Worm (Caenorhabditis elegans) whole organism, late embryonic: ENCODE data around the gene W01B6.4.

Experiments used
- C08G9.2 ChIP-seq: sonication (generic microtip); optimal IDR thresholded peaks from 2 replicates; lab custom pipeline; 2016; ENCODE audit warnings: mild to moderate bottlenecking, missing genetic modification characterization, moderate library complexity, missing compliant biosample characterization
- Y22D7AL.16 ChIP-seq: sonication (generic microtip); optimal IDR thresholded peaks from 2 replicates; lab custom pipeline; 2016; ENCODE audit warnings: missing genetic modification characterization, missing compliant biosample characterization
- ahr-1 ChIP-seq: sonication (generic microtip); optimal IDR thresholded peaks from 2 replicates; lab custom pipeline; 2016; ENCODE audit warnings: missing genetic modification characterization, missing compliant biosample characterization
- ama-1 ChIP-seq: fragments of 150-350 bp; optimal IDR thresholded peaks from 2 replicates; lab custom pipeline; 2014
- fkh-10 ChIP-seq: fragments of 150-350 bp; optimal IDR thresholded peaks from 2 replicates; lab custom pipeline; 2014; ENCODE audit warnings: missing biosample characterization, missing genetic modification reagents, missing genetic modification characterization
- gmeb-2 ChIP-seq: sonication (generic microtip); optimal IDR thresholded peaks from 2 replicates; lab custom pipeline; 2016; ENCODE audit warnings: missing genetic modification characterization, inconsistent platforms, missing compliant biosample characterization
- lim-6 ChIP-seq: sonication (generic microtip); optimal IDR thresholded peaks from 2 replicates; lab custom pipeline; 2016; ENCODE audit warnings: missing genetic modification characterization, missing compliant biosample characterization
- nhr-11 ChIP-seq: fragments of 150-350 bp; optimal IDR thresholded peaks from 2 replicates; lab custom pipeline; 2014; ENCODE audit warnings: missing biosample characterization, missing genetic modification characterization
- pax-1 ChIP-seq: fragments of 150-350 bp; optimal IDR thresholded peaks from 2 replicates; lab custom pipeline; 2014; ENCODE audit warnings: missing biosample characterization, missing genetic modification characterization
- pha-4 ChIP-seq: fragments of 150-350 bp; optimal IDR thresholded peaks from 2 replicates; lab custom pipeline; 2018; ENCODE audit warnings: missing biosample characterization, missing genetic modification reagents, missing genetic modification characterization
- pqm-1 ChIP-seq: sonication (generic microtip); optimal IDR thresholded peaks from 2 replicates; lab custom pipeline; 2016; ENCODE audit warnings: missing genetic modification characterization, missing compliant biosample characterization
- tbx-2 ChIP-seq: sonication (generic microtip); optimal IDR thresholded peaks from 2 replicates; lab custom pipeline; 2016; ENCODE audit warnings: missing genetic modification characterization, missing compliant biosample characterization
- tbx-7 ChIP-seq: sonication (generic microtip); optimal IDR thresholded peaks from 2 replicates; lab custom pipeline; 2016; ENCODE audit warnings: missing genotype, missing genetic modification characterization, missing compliant biosample characterization
- unc-86 ChIP-seq: sonication (generic microtip); optimal IDR thresholded peaks from 2 replicates; lab custom pipeline; 2016; ENCODE audit warnings: missing genetic modification characterization, missing compliant biosample characterization

- TF ChIP-seq pha-4 (tag; lab: Kevin White, UChicago) (no peak), pqm-1 (tag; lab: Kevin White, UChicago) (no peak), gmeb-2 (tag; lab: Kevin White, UChicago) (no peak), lim-6 (no peak), tbx-2 (tag; lab: Kevin White, UChicago) (no peak), ahr-1 (tag; lab: Kevin White, UChicago) (no peak), fkh-10 (GFP tag; lab: Kevin White, UChicago) (no peak), nhr-11 (tag; lab: Kevin White, UChicago) (no peak), ama-1 (lab: Kevin White, UChicago) (no peak), tbx-7 (tag; lab: Kevin White, UChicago) (no peak), pax-1 (no peak), Y22D7AL.16 (tag; lab: Kevin White, UChicago) (no peak), unc-86 (no peak), C08G9.2 (no peak)
Measured at ce11 chrIV:10116765-10117164, 41.5 kb downstream of the W01B6.4 start.
